Worm (Caenorhabditis elegans): ENCODE results near the gene ZC443.4.

The ZC443.4 gene

ce11 chrV:12852355-12852754 lies 32.7 kb upstream of the ZC443.4 start:
- no peak for TF ChIP-seq sptf-1 (tag; optimal IDR thresholded peaks at IDR 0.05)
- no peak for TF ChIP-seq blmp-1 (tag; optimal IDR thresholded peaks at IDR 0.05)
- TF ChIP-seq mls-2 (tag; optimal IDR thresholded peaks at IDR 0.05): no peak

- TF ChIP-seq drap-1 (GFP tag; optimal IDR thresholded peaks at IDR 0.05) (no peak), ceh-39 (tag; optimal IDR thresholded peaks at IDR 0.05) (no peak), blmp-1 (tag; optimal IDR thresholded peaks at IDR 0.05) (no peak), snpc-4 (tag; optimal IDR thresholded peaks at IDR 0.05) (no peak), ceh-83 (GFP tag; optimal IDR thresholded peaks at IDR 0.05) (no peak), zip-8 (tag; optimal IDR thresholded peaks at IDR 0.05) (no peak), lin-13 (tag; optimal IDR thresholded peaks at IDR 0.05) (no peak), ztf-11 (tag; optimal IDR thresholded peaks at IDR 0.05) (no peak), tbx-8 (GFP tag; optimal IDR thresholded peaks at IDR 0.05) (no peak), ceh-43 (GFP tag; optimal IDR thresholded peaks at IDR 0.05) (no peak), lsy-2 (tag; optimal IDR thresholded peaks at IDR 0.05) (no peak), cnd-1 (tag; optimal IDR thresholded peaks at IDR 0.05) (no peak), unc-120 (tag; optimal IDR thresholded peaks at IDR 0.05; ENCODE audit: poor library complexity, severe bottlenecking) (no peak), pha-4 (tag; optimal IDR thresholded peaks at IDR 0.05) (no peak), ham-2 (GFP tag; optimal IDR thresholded peaks at IDR 0.05) (no peak), M03D4.4 (tag; optimal IDR thresholded peaks at IDR 0.05) (no peak), mab-5 (tag; optimal IDR thresholded peaks at IDR 0.05) (no peak), elt-1 (tag; optimal IDR thresholded peaks at IDR 0.05; ENCODE audit: borderline replicate concordance, insufficient read depth) (no peak), lin-32 (GFP tag; optimal IDR thresholded peaks at IDR 0.05) (no peak)
Observed at ce11 chrV:12849736-12850135, 30.1 kb upstream of the ZC443.4 start, which contains the start of gene C44H9.5. Gene C44H9.5, minus strand, starts transcription at chrV:12849864.

- no peak for TF ChIP-seq mls-2 (tag; optimal IDR thresholded peaks at IDR 0.05)
- no peak for TF ChIP-seq lsy-2 (tag; optimal IDR thresholded peaks at IDR 0.05)
- no peak for TF ChIP-seq cnd-1 (tag; optimal IDR thresholded peaks at IDR 0.05)
Observed at ce11 chrV:12845247-12845646, 25.6 kb upstream of the ZC443.4 start, which contains the start of gene C44H9.6. Gene C44H9.6, minus strand, starts transcription at chrV:12845347.

- TF ChIP-seq blmp-1 (tag; optimal IDR thresholded peaks at IDR 0.05) (no peak), M03D4.4 (tag; optimal IDR thresholded peaks at IDR 0.05) (no peak), mep-1 (tag; optimal IDR thresholded peaks at IDR 0.05) (no peak), ceh-83 (GFP tag; optimal IDR thresholded peaks at IDR 0.05) (no peak), ztf-11 (tag; optimal IDR thresholded peaks at IDR 0.05) (no peak), lin-32 (GFP tag; optimal IDR thresholded peaks at IDR 0.05) (no peak), ceh-43 (GFP tag; optimal IDR thresholded peaks at IDR 0.05) (no peak), lsy-2 (tag; optimal IDR thresholded peaks at IDR 0.05) (no peak), nhr-76 (tag; optimal IDR thresholded peaks at IDR 0.05) (no peak), zip-8 (tag; optimal IDR thresholded peaks at IDR 0.05) (no peak), elt-1 (tag; optimal IDR thresholded peaks at IDR 0.05; ENCODE audit: borderline replicate concordance, insufficient read depth) (no peak), mls-2 (tag; optimal IDR thresholded peaks at IDR 0.05) (no peak), cnd-1 (tag; optimal IDR thresholded peaks at IDR 0.05) (no peak), unc-62 (GFP tag; optimal IDR thresholded peaks at IDR 0.05) (no peak), pha-4 (tag; optimal IDR thresholded peaks at IDR 0.05) (no peak), lin-13 (tag; optimal IDR thresholded peaks at IDR 0.05) (no peak), snpc-4 (tag; optimal IDR thresholded peaks at IDR 0.05) (no peak)
Observed at ce11 chrV:12844748-12845147, 25.1 kb upstream of the ZC443.4 start.

- TF ChIP-seq lin-32 (GFP tag; optimal IDR thresholded peaks at IDR 0.05): no peak
- no peak for TF ChIP-seq nhr-12 (tag; optimal IDR thresholded peaks at IDR 0.05)
- no peak for TF ChIP-seq unc-39 (tag; optimal IDR thresholded peaks at IDR 0.05)
- no peak for TF ChIP-seq ztf-11 (tag; optimal IDR thresholded peaks at IDR 0.05)
- TF ChIP-seq blmp-1 (tag; optimal IDR thresholded peaks at IDR 0.05): no peak
- TF ChIP-seq lin-13 (tag; optimal IDR thresholded peaks at IDR 0.05): no peak
Observed at ce11 chrV:12835388-12835787, 15.7 kb upstream of the ZC443.4 start, which contains the start of gene C44H9.4. Gene C44H9.4, plus strand, starts transcription at chrV:12835688.

- TF ChIP-seq nhr-76 (tag; optimal IDR thresholded peaks at IDR 0.05): no peak
- TF ChIP-seq mep-1 (tag; optimal IDR thresholded peaks at IDR 0.05): no peak
Observed at ce11 chrV:12827219-12827618, 7.5 kb upstream of the ZC443.4 start, which contains the start of gene ugt-15. Gene ugt-15, plus strand, starts transcription at chrV:12827519.

- no peak for TF ChIP-seq mab-5 (tag; optimal IDR thresholded peaks at IDR 0.05)
- TF ChIP-seq ceh-83 (GFP tag; optimal IDR thresholded peaks at IDR 0.05): no peak
- no peak for TF ChIP-seq lin-32 (GFP tag; optimal IDR thresholded peaks at IDR 0.05)
- TF ChIP-seq elt-3 (tag; optimal IDR thresholded peaks at IDR 0.05): no peak
Observed at ce11 chrV:12824777-12825176, 5.1 kb upstream of the ZC443.4 start, which contains the start of gene ugt-16. Gene ugt-16, plus strand, starts transcription at chrV:12825024.
